Fruit fly (Drosophila melanogaster): ENCODE results near the gene pic.

The pic gene

DNA sequence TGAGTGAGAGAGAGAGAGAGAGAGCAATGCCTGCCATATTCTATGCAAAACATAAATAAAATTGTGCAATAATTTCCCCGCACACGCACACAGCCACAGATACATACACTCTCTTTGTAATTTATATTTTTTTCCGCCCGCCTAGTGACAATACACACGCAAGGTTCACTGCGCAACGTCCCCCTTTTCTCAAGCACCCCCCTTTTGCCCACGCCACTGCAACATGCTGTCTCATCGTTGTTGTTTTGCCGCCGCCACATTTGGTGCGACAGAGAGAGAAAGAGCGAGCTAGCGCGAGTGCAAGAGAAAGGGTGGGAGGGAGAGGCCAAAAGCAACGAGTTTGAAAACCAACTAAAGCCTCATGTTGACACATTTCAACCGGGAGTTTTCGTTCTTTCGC, 39.7 kb upstream of the pic start (continued):
- TF ChIP-seq abd-A (tag; optimal IDR thresholded peaks at IDR 0.05) (peak; percentile 57), phol (tag; optimal IDR thresholded peaks at IDR 0.05) (peak; percentile 72), Nf-YA (GFP tag; IDR thresholded peaks at IDR 0.05) (0 out of 2 replicates have a peak, but pooled peaks have one; percentile 27), Doc2 (GFP tag; IDR thresholded peaks at IDR 0.05) (no peak), E2f1 (GFP tag; IDR thresholded peaks at IDR 0.05) (peak; percentile 58), CG9797 (GFP tag; optimal IDR thresholded peaks at IDR 0.05) (no peak), TFAM (GFP tag; optimal IDR thresholded peaks at IDR 0.05) (no peak), Sox100B (GFP tag; optimal IDR thresholded peaks at IDR 0.05) (no peak), sna (GFP tag; IDR thresholded peaks at IDR 0.05; ENCODE audit: partially characterized antibody) (no peak), Sry-β (GFP tag; optimal IDR thresholded peaks at IDR 0.05) (no peak), tgo (GFP tag; IDR thresholded peaks at IDR 0.05) (peak; percentile 55; the same call in 2 of the 3 replicates), CG11085 (GFP tag; IDR thresholded peaks at IDR 0.05) (0 out of 2 replicates have a peak, but pooled peaks have one; percentile 39), CG14710 (tag; optimal IDR thresholded peaks at IDR 0.05) (no peak), fd96Cb (tag; optimal IDR thresholded peaks at IDR 0.05) (no peak), bab2 (GFP tag; optimal IDR thresholded peaks at IDR 0.05) (peak; percentile 68), Xrp1 (GFP tag; IDR thresholded peaks at IDR 0.05) (peak; percentile 65), gcm (GFP tag; optimal IDR thresholded peaks at IDR 0.05) (peak; percentile 54), fd102C (GFP tag; optimal IDR thresholded peaks at IDR 0.05) (no peak), CG15011 (GFP tag; optimal IDR thresholded peaks at IDR 0.05) (no peak), otp (GFP tag; IDR thresholded peaks at IDR 0.05) (peak; percentile 66; the same call in 1 of the 3 replicates), ems (GFP tag; optimal IDR thresholded peaks at IDR 0.05) (peak; percentile 61), CG14441 (GFP tag; IDR thresholded peaks at IDR 0.05) (peak; percentile 82), CG3838 (GFP tag; optimal IDR thresholded peaks at IDR 0.05) (peak; percentile 54), knrl (GFP tag; IDR thresholded peaks at IDR 0.05; ENCODE audit: partially characterized antibody) (peak; percentile 16; the same call in 1 of the 3 replicates), sens-2 (GFP tag; IDR thresholded peaks at IDR 0.05) (peak; percentile 39; the same call in 1 of the 2 replicates), Dip3 (GFP tag; optimal IDR thresholded peaks at IDR 0.05) (peak; percentile 69), CG4424 (GFP tag; optimal IDR thresholded peaks at IDR 0.05) (peak; percentile 18), pho (GFP tag; optimal IDR thresholded peaks at IDR 0.05) (peak; percentile 70), zfh2 (GFP tag; optimal IDR thresholded peaks at IDR 0.05) (peak; percentile 78), CG12236 (GFP tag; optimal IDR thresholded peaks at IDR 0.05) (no peak), HmgD (GFP tag; optimal IDR thresholded peaks at IDR 0.05) (peak; percentile 36), row (GFP tag; IDR thresholded peaks at IDR 0.05) (peak; percentile 81), CG1832 (GFP tag; optimal IDR thresholded peaks at IDR 0.05) (peak; percentile 96), HmgZ (tag; optimal IDR thresholded peaks at IDR 0.05) (no peak), dmrt11E (tag; optimal IDR thresholded peaks at IDR 0.05) (peak; percentile 49), Oaz (GFP tag; IDR thresholded peaks at IDR 0.05) (peak; percentile 41; the same call in 1 of the 2 replicates), da (GFP tag; optimal IDR thresholded peaks at IDR 0.05) (peak; percentile 38), pita (GFP tag; optimal IDR thresholded peaks at IDR 0.05) (no peak), CG6175 (GFP tag; IDR thresholded peaks at IDR 0.05) (0 out of 3 replicates have a peak, but pooled peaks have one; percentile 65), kah (GFP tag; optimal IDR thresholded peaks at IDR 0.05) (no peak), toy (GFP tag; IDR thresholded peaks at IDR 0.05) (0 out of 2 replicates have a peak, but pooled peaks have one; percentile 13), CG15479 (GFP tag; optimal IDR thresholded peaks at IDR 0.05) (peak; percentile 91), Rfx (GFP tag; IDR thresholded peaks at IDR 0.05) (peak; percentile 75), pan (optimal IDR thresholded peaks at IDR 0.05) (no peak), pan (GFP tag; optimal IDR thresholded peaks at IDR 0.05 in 1 of 2, IDR thresholded peaks at IDR 0.05 in 1 of 2) (peak in 1 of 2 experiments; percentile 78), vvl (GFP tag; IDR thresholded peaks at IDR 0.05) (peak; percentile 84), CG10462 (GFP tag; optimal IDR thresholded peaks at IDR 0.05) (no peak), fru (optimal IDR thresholded peaks at IDR 0.05) (no peak), CG10366 (GFP tag; IDR thresholded peaks at IDR 0.05) (peak; percentile 72), so (GFP tag; IDR thresholded peaks at IDR 0.05) (0 out of 3 replicates have a peak, but pooled peaks have one; percentile 47), CG8281 (tag; optimal IDR thresholded peaks at IDR 0.05) (no peak), CG18764 (GFP tag; optimal IDR thresholded peaks at IDR 0.05) (no peak)

Measured in whole organism, embryonic.